Fruit fly (Drosophila melanogaster): Measurements from ENCODE around the gene Top3beta.

DNA sequence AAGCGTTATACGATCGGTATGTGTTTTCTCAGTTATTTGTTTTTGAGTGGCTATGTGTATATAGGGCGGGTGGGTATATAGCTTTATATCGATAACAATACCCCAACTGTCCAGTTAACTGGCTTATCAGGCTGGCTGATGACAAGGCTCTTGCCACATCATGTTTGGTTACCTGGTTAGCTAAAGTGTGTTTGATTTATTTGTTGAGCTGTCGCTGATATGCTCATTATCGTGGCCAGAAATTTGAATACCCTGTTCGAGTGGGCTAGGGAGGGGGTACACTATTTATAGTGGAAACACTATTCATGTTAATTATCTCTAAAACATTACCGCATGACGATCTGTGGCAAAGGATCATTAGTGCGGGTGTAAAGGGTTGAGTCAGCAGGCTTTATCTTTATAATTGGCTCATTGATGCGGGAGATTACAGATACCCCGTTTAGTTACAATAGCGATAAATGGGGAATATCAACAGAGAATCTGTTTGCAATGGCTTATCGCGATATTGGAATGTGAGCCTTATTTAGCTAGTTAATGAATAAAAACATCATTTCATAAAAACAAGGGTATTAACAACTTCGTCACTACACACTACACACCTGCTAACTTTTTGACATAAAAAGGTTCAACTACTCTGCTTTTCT, 34.8 kb downstream of the Top3beta start:
- no peak for TF ChIP-seq ttk (optimal IDR thresholded peaks at IDR 0.05)
- no peak for TF ChIP-seq psq (optimal IDR thresholded peaks at IDR 0.05)
- TF ChIP-seq Myc (optimal IDR thresholded peaks at IDR 0.05) = no peak

Measured in Kc167 (cell line).